Worm (Caenorhabditis elegans) whole organism, young adult: Measurements from ENCODE around the gene F21C10.10.

Experiments used
- lsl-1 ChIP-seq: fragments of 200-800 bp; sonication (Bioruptor generic); optimal IDR thresholded peaks from 2 replicates; lab custom pipeline; 2018; ENCODE audit warnings: mild to moderate bottlenecking, missing genetic modification characterization, moderate library complexity, missing compliant biosample characterization
- nhr-120 ChIP-seq: fragments of 200-800 bp; sonication (Bioruptor generic); IDR thresholded peaks from 2 replicates; pipeline ENCODE4 v1.3.6; 2022; ENCODE audit warnings: missing genetic modification characterization, missing compliant biosample characterization
- rpc-1 ChIP-seq, 2 experiments: fragments of 150-350 bp in 1 of 2; sonication (generic microtip) in 1 of 2; optimal IDR thresholded peaks; 2 replicates each; lab custom pipeline; 2014 to 2018; ENCODE audit warnings: missing biosample characterization in 1 of 2, missing genetic modification characterization in 1 of 2, missing genetic modification reagents in 1 of 2, missing genotype in 1 of 2

DNA sequence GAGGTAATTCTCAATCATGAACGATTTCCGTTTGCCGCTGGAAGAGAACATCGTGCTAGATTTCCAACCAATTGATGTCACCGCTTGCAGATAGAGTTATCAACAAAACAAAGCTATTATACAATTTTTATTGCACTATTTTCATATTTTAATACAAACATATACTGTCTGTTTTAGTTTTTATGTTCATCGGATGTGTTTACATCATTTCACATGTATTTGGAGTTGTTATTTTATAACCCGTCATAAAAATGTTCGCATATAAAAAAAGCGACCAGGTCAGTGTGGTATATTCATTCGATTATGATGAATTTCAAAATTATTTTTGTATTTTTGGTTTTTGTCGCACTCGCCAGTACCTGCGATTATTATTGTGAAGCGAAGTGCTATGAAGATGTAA is 27.1 kb downstream of the F21C10.10 start, which contains the start of gene F21C10.11:
- TF ChIP-seq rpc-1 (optimal IDR thresholded peaks at IDR 0.05; lab: Kevin White, UChicago) (no peak), rpc-1 (tag; optimal IDR thresholded peaks at IDR 0.05; lab: Kevin White, UChicago) (no peak), nhr-120 (GFP tag; lab: Robert Waterston, UW) (no peak), lsl-1 (no peak)
